Fruit fly (Drosophila melanogaster) whole organism: ENCODE results near the gene CG31091.

Experiments
- Dll ChIP-seq: fragments of >200 bp; optimal IDR thresholded peaks from 2 replicates; lab custom pipeline; 2017
- EcR ChIP-seq, 2 experiments: fragments of >200 bp; optimal IDR thresholded peaks; 2 replicates each; lab custom pipeline; 2017; ENCODE audit warnings: missing biosample characterization in 2 of 2, missing genetic modification characterization in 2 of 2, missing genetic modification reagents in 2 of 2
- pan ChIP-seq: fragments of >200 bp; optimal IDR thresholded peaks from 2 replicates; lab custom pipeline; 2017

- TF ChIP-seq Dll (lab: Kevin White, UChicago) (no peak), pan (lab: Kevin White, UChicago) (no peak), EcR (GFP tag; optimal IDR thresholded peaks at IDR 0.05; lab: Kevin White, UChicago) (peak in 1 of 2 experiments; percentile 90)
Observed at dm6 chr3R:25883877-25884276, 15.8 kb upstream of the CG31091 start.
